Worm (Caenorhabditis elegans) whole organism, late embryonic: ENCODE measurements around the gene C45G9.4.
A peak's percentile ranks its signal among the peaks of the same experiment; 100 is the strongest.

Source experiments
- C08G9.2 ChIP-seq: sonication (generic microtip); optimal IDR thresholded peaks from 2 replicates; lab custom pipeline; 2016; ENCODE audit warnings: mild to moderate bottlenecking, missing genetic modification characterization, moderate library complexity, missing compliant biosample characterization
- C38D4.7 ChIP-seq: fragments of 200-800 bp; sonication (Bioruptor generic); optimal IDR thresholded peaks from 2 replicates; lab custom pipeline; 2018; ENCODE audit warnings: mild to moderate bottlenecking, missing genetic modification characterization, moderate library complexity, missing compliant biosample characterization
- F13H6.1 ChIP-seq: sonication (generic microtip); optimal IDR thresholded peaks from 2 replicates; lab custom pipeline; 2016; ENCODE audit warnings: missing genetic modification characterization, missing compliant biosample characterization
- K09A11.1 ChIP-seq: sonication (generic microtip); optimal IDR thresholded peaks from 2 replicates; lab custom pipeline; 2017; ENCODE audit warnings: antibody characterized with exemption, mild to moderate bottlenecking, missing genetic modification characterization, missing compliant biosample characterization; ENCODE audit not compliant: insufficient read depth
- Y22D7AL.16 ChIP-seq: sonication (generic microtip); optimal IDR thresholded peaks from 2 replicates; lab custom pipeline; 2016; ENCODE audit warnings: missing genetic modification characterization, missing compliant biosample characterization
- ahr-1 ChIP-seq: sonication (generic microtip); optimal IDR thresholded peaks from 2 replicates; lab custom pipeline; 2016; ENCODE audit warnings: missing genetic modification characterization, missing compliant biosample characterization
- ceh-19 ChIP-seq: fragments of 200-800 bp; sonication (Bioruptor generic); optimal IDR thresholded peaks from 2 replicates; lab custom pipeline; 2018; ENCODE audit warnings: mild to moderate bottlenecking, missing genetic modification characterization, missing compliant biosample characterization
- ceh-2 ChIP-seq: sonication (generic microtip); optimal IDR thresholded peaks from 2 replicates; lab custom pipeline; 2016; ENCODE audit warnings: missing genotype, missing genetic modification characterization, missing compliant biosample characterization
- ceh-22 ChIP-seq: sonication (generic microtip); optimal IDR thresholded peaks from 2 replicates; lab custom pipeline; 2017; ENCODE audit warnings: missing biosample characterization, missing genetic modification characterization
- ceh-31 ChIP-seq: sonication (generic microtip); optimal IDR thresholded peaks from 2 replicates; lab custom pipeline; 2016; ENCODE audit warnings: missing genetic modification characterization, missing compliant biosample characterization
- che-1 ChIP-seq: sonication (generic microtip); optimal IDR thresholded peaks from 2 replicates; lab custom pipeline; 2016; ENCODE audit warnings: mild to moderate bottlenecking, missing genetic modification characterization, missing compliant biosample characterization
- elt-2 ChIP-seq: sonication (generic microtip); optimal IDR thresholded peaks from 2 replicates; lab custom pipeline; 2016; ENCODE audit warnings: missing genetic modification reagents, missing genetic modification characterization, missing compliant biosample characterization
- ets-4 ChIP-seq: sonication (generic microtip); optimal IDR thresholded peaks from 2 replicates; lab custom pipeline; 2016; ENCODE audit warnings: missing genetic modification characterization, missing compliant biosample characterization
- fkh-10 ChIP-seq: fragments of 150-350 bp; optimal IDR thresholded peaks from 2 replicates; lab custom pipeline; 2014; ENCODE audit warnings: missing biosample characterization, missing genetic modification reagents, missing genetic modification characterization
- fkh-6 ChIP-seq: sonication (generic microtip); optimal IDR thresholded peaks from 2 replicates; lab custom pipeline; 2016; ENCODE audit warnings: missing genetic modification characterization, missing compliant biosample characterization
- hlh-15 ChIP-seq: sonication (generic microtip); optimal IDR thresholded peaks from 2 replicates; lab custom pipeline; 2016; ENCODE audit warnings: missing genetic modification characterization, missing compliant biosample characterization
- hlh-30 ChIP-seq: sonication (generic microtip); optimal IDR thresholded peaks from 2 replicates; lab custom pipeline; 2017; ENCODE audit warnings: antibody characterized with exemption, missing genetic modification characterization, missing compliant biosample characterization; ENCODE audit not compliant: insufficient read depth
- hlh-8 ChIP-seq: sonication (generic microtip); optimal IDR thresholded peaks from 2 replicates; lab custom pipeline; 2016; ENCODE audit warnings: missing genotype, missing genetic modification characterization, missing compliant biosample characterization
- lim-6 ChIP-seq: sonication (generic microtip); optimal IDR thresholded peaks from 2 replicates; lab custom pipeline; 2016; ENCODE audit warnings: missing genetic modification characterization, missing compliant biosample characterization
- lin-11 ChIP-seq: fragments of 200-800 bp; sonication (Bioruptor generic); optimal IDR thresholded peaks from 2 replicates; lab custom pipeline; 2018; ENCODE audit warnings: mild to moderate bottlenecking, missing genetic modification characterization, missing compliant biosample characterization
- madf-2 ChIP-seq: sonication (generic microtip); optimal IDR thresholded peaks from 2 replicates; lab custom pipeline; 2017; ENCODE audit warnings: missing genetic modification characterization, missing compliant biosample characterization
- nfya-1 ChIP-seq: sonication (generic microtip); optimal IDR thresholded peaks from 2 replicates; lab custom pipeline; 2017; ENCODE audit warnings: missing genetic modification characterization, mild to moderate bottlenecking, missing compliant biosample characterization, antibody characterized with exemption, moderate library complexity
- nhr-232 ChIP-seq: sonication (generic microtip); optimal IDR thresholded peaks from 2 replicates; lab custom pipeline; 2016; ENCODE audit warnings: missing genetic modification characterization, missing compliant biosample characterization
- npax-4 ChIP-seq: sonication (generic microtip); optimal IDR thresholded peaks from 2 replicates; lab custom pipeline; 2016; ENCODE audit warnings: missing genetic modification characterization, missing compliant biosample characterization
- pha-2 ChIP-seq: sonication (generic microtip); optimal IDR thresholded peaks from 2 replicates; lab custom pipeline; 2017; ENCODE audit warnings: mild to moderate bottlenecking, missing genetic modification characterization, missing compliant biosample characterization
- pros-1 ChIP-seq: fragments of 150-350 bp; optimal IDR thresholded peaks from 2 replicates; lab custom pipeline; 2014; ENCODE audit warnings: missing biosample characterization, missing genetic modification reagents, missing genetic modification characterization
- rnt-1 ChIP-seq: sonication (generic microtip); optimal IDR thresholded peaks from 2 replicates; lab custom pipeline; 2016; ENCODE audit warnings: missing genetic modification characterization, missing compliant biosample characterization
- sox-2 ChIP-seq: fragments of 200-800 bp; sonication (Bioruptor generic); IDR thresholded peaks from 2 replicates; pipeline ENCODE4 v1.3.6; 2022; ENCODE audit warnings: missing genetic modification reagents, missing genetic modification characterization, missing compliant biosample characterization
- sox-4 ChIP-seq: sonication (generic microtip); optimal IDR thresholded peaks from 2 replicates; lab custom pipeline; 2017; ENCODE audit warnings: mild to moderate bottlenecking, missing genetic modification characterization, inconsistent platforms, missing compliant biosample characterization
- syd-9 ChIP-seq: sonication (generic microtip); optimal IDR thresholded peaks from 2 replicates; lab custom pipeline; 2016; ENCODE audit warnings: mild to moderate bottlenecking, missing genetic modification characterization, moderate library complexity, missing compliant biosample characterization
- tbx-2 ChIP-seq: sonication (generic microtip); optimal IDR thresholded peaks from 2 replicates; lab custom pipeline; 2016; ENCODE audit warnings: missing genetic modification characterization, missing compliant biosample characterization
- tbx-7 ChIP-seq: sonication (generic microtip); optimal IDR thresholded peaks from 2 replicates; lab custom pipeline; 2016; ENCODE audit warnings: missing genotype, missing genetic modification characterization, missing compliant biosample characterization
- unc-42 ChIP-seq: sonication (generic microtip); optimal IDR thresholded peaks from 2 replicates; lab custom pipeline; 2016; ENCODE audit warnings: missing genotype, missing genetic modification characterization, missing compliant biosample characterization
- unc-55 ChIP-seq: sonication (generic microtip); optimal IDR thresholded peaks from 2 replicates; lab custom pipeline; 2017; ENCODE audit warnings: missing biosample characterization, missing genetic modification reagents, missing genetic modification characterization
- ztf-16 ChIP-seq: sonication (generic microtip); optimal IDR thresholded peaks from 2 replicates; lab custom pipeline; 2017; ENCODE audit warnings: missing genetic modification characterization, missing compliant biosample characterization

Gene C45G9.4

DNA sequence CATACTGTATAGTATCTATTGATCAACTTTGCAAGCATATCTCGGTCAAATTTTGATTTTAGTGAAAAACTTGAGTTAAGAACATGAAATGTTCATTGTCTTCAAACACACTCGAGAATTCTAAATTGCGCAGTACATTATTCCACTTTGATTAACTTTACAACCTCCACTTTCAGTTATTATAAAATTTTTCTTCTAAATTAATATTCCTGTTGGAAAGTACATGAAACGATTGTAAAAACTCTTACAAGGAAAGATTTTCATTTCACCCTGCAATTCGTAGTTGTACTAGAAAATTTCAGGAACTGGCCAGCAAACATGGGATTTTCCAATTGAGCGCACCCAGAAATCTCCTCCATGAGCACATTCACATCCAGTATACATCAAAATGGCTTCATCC lies 17.8 kb upstream of the C45G9.4 start, which contains the start of gene C45G9.14:
C45G9.14 (plus strand) TSS at position 301 of the 400 bp plus-strand sequence.
- TF ChIP-seq ceh-2: no peak
- TF ChIP-seq ceh-19: no peak
- no peak for TF ChIP-seq fkh-6 (tag; lab: Kevin White, UChicago)
- TF ChIP-seq lim-6 (tag; lab: Kevin White, UChicago): no peak
- TF ChIP-seq pha-2 (tag; lab: Kevin White, UChicago): no peak
- no peak for TF ChIP-seq sox-4 (tag; lab: Kevin White, UChicago)
- TF ChIP-seq hlh-15 (tag; lab: Kevin White, UChicago): no peak
- TF ChIP-seq C08G9.2 (tag; lab: Kevin White, UChicago): no peak
- TF ChIP-seq npax-4 (tag; lab: Kevin White, UChicago): no peak
- TF ChIP-seq pros-1 (tag; lab: Kevin White, UChicago): no peak
- TF ChIP-seq fkh-10: no peak
- no peak for TF ChIP-seq che-1 (tag; lab: Kevin White, UChicago)
- no peak for TF ChIP-seq ahr-1 (tag; lab: Kevin White, UChicago)

ce11 chrIII:5047175-5047574 lies 15.3 kb upstream of the C45G9.4 start, which contains the start of gene txbp-3:
Gene txbp-3 (minus strand): TSS chrIII:5047459.
- peak; percentile 71 for TF ChIP-seq ets-4
- no peak for TF ChIP-seq K09A11.1 (tag; lab: Kevin White, UChicago)
- TF ChIP-seq hlh-30 (tag; lab: Kevin White, UChicago): peak; percentile 45
- TF ChIP-seq sox-2 (GFP tag; lab: Robert Waterston, UW): 0 out of 2 replicates have a peak, but pooled peaks have one; percentile 18
- TF ChIP-seq unc-42: peak; percentile 85
- peak; percentile 58 for TF ChIP-seq ceh-31 (tag; lab: Kevin White, UChicago)
- no peak for TF ChIP-seq rnt-1 (tag; lab: Kevin White, UChicago)
- TF ChIP-seq elt-2 (tag; lab: Kevin White, UChicago): peak; percentile 58
- TF ChIP-seq tbx-7 (tag; lab: Kevin White, UChicago): no peak
- peak; percentile 30 for TF ChIP-seq nfya-1 (tag; lab: Kevin White, UChicago)
- no peak for TF ChIP-seq tbx-2 (tag; lab: Kevin White, UChicago)
- no peak for TF ChIP-seq madf-2 (tag; lab: Kevin White, UChicago)
- TF ChIP-seq npax-4 (tag; lab: Kevin White, UChicago): no peak

ce11 chrIII:5047740-5048139 lies 14.8 kb upstream of the C45G9.4 start, which contains the start of gene C45G9.5:
Gene C45G9.5 (plus strand): TSS chrIII:5048117.
- TF ChIP-seq fkh-6 (tag; lab: Kevin White, UChicago) (no peak), unc-55 (GFP tag; lab: Kevin White, UChicago) (no peak), ets-4 (no peak)

DNA sequence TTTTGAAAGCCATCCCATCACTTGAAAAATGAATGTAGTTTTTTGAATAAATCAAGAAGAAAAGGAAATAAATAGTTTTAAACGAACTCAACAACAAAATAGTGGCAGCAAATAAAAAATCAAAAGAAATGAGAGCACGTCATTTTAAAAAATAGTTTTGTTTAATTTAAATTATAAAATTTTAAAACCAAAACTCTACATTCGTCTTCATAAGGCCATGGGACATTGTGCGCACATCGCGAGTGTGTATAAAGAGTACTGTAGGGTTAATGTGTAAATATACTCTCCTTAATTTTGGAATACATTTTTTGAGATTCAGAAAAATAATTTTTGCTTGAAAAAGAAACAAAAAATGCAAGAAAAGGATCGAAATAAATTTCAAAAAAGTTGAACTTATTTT lies 10.6 kb upstream of the C45G9.4 start, which contains the start of gene C45G9.15:
C45G9.15 (minus strand) TSS at position 101 of the 400 bp plus-strand sequence.
- TF ChIP-seq ahr-1 (tag; lab: Kevin White, UChicago) (no peak), syd-9 (no peak), che-1 (tag; lab: Kevin White, UChicago) (no peak), Y22D7AL.16 (no peak), C38D4.7 (GFP tag; lab: Kevin White, UChicago) (no peak), rnt-1 (tag; lab: Kevin White, UChicago) (no peak), ztf-16 (tag; lab: Kevin White, UChicago) (no peak), hlh-8 (tag; lab: Kevin White, UChicago) (no peak), fkh-6 (tag; lab: Kevin White, UChicago) (no peak), lin-11 (no peak), ceh-22 (no peak)

DNA sequence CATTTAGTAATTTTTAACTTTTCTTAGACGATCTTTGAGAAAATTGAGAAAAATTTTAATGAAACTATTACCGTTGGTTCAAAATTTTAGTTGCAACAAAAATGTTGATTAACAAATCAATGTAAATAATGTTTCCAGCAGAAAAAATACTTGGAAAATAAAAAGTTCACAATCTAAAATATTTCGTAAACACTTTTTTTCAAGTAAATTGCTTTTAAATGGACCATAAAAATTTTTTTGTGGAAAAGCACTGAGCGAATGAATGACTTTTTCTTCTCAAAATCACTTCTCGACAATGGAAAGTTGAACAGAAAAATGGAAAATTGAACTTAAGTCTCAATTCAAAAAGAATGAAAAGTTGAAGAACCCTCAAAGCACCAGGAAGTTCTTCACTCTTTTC lies 9.0 kb upstream of the C45G9.4 start, which contains the start of gene C45G9.8:
C45G9.8 (minus strand) TSS at position 101 of the 400 bp plus-strand sequence.
- TF ChIP-seq C08G9.2 (tag; lab: Kevin White, UChicago) (no peak), nhr-232 (no peak), F13H6.1 (tag; lab: Kevin White, UChicago) (no peak)
- TF ChIP-seq, all 69 proteins: peak for 0
